Worm (Caenorhabditis elegans) whole organism, young adult: ENCODE results near the gene mtch-1.

Experiments used
- B0035.1 ChIP-seq: sonication (generic microtip); optimal IDR thresholded peaks from 2 replicates; lab custom pipeline; 2016; ENCODE audit warnings: missing genetic modification characterization, mild to moderate bottlenecking, missing compliant biosample characterization, missing genotype, missing genetic modification reagents
- B0336.3 ChIP-seq: fragments of 200-800 bp; sonication (Bioruptor generic); IDR thresholded peaks from 2 replicates; pipeline ENCODE4 v1.3.6; 2022; ENCODE audit warnings: missing genetic modification characterization, missing compliant biosample characterization
- ZK185.1 ChIP-seq: sonication (generic microtip); optimal IDR thresholded peaks from 2 replicates; lab custom pipeline; 2016; ENCODE audit warnings: mild to moderate bottlenecking, missing genetic modification characterization, missing compliant biosample characterization; ENCODE audit not compliant: poor library complexity, severe bottlenecking
- egrh-3 ChIP-seq: fragments of 200-800 bp; sonication (Bioruptor generic); IDR thresholded peaks from 2 replicates; pipeline ENCODE4 v1.3.6; 2022; ENCODE audit warnings: missing genetic modification reagents, missing genetic modification characterization, missing compliant biosample characterization
- him-1 ChIP-seq: sonication (generic microtip); optimal IDR thresholded peaks from 2 replicates; lab custom pipeline; 2016; ENCODE audit warnings: missing genotype, missing genetic modification reagents, missing genetic modification characterization, missing compliant biosample characterization
- lsy-27 ChIP-seq: sonication (generic microtip); optimal IDR thresholded peaks from 2 replicates; lab custom pipeline; 2017; ENCODE audit warnings: missing genetic modification characterization, mild to moderate bottlenecking, missing compliant biosample characterization, antibody characterized with exemption, missing genotype, borderline replicate concordance; ENCODE audit not compliant: insufficient read depth
- nfya-1 ChIP-seq: sonication (generic microtip); optimal IDR thresholded peaks from 2 replicates; lab custom pipeline; 2017; ENCODE audit warnings: antibody characterized with exemption, missing compliant biosample characterization, missing genetic modification characterization, borderline replicate concordance; ENCODE audit not compliant: insufficient read depth
- repo-1 ChIP-seq: sonication (generic microtip); optimal IDR thresholded peaks from 2 replicates; lab custom pipeline; 2017; ENCODE audit warnings: mild to moderate bottlenecking, missing genetic modification characterization, missing compliant biosample characterization

DNA sequence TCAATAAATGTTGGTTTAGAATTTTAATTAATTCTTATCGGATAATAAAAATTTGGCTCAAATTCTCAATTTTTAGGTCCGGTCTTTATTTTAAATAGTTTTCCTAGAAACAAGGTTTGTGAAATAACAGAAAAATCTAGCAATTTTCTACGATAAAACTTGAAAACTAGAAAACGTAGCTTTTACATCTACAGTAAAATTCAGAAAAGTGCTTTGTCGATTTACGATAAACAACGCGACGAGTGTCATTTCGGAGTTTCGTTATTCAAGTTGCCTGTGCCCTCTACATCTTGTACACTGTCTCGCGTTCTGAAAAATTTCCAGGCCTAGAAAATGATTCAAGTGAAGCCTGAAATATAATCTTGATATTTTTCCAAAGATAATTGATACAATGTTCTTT, 17.2 kb downstream of the mtch-1 start:
- TF ChIP-seq lsy-27 (tag; lab: Kevin White, UChicago): no peak
- TF ChIP-seq B0336.3: no peak
- TF ChIP-seq ZK185.1 (tag; lab: Kevin White, UChicago): no peak
- TF ChIP-seq egrh-3 (GFP tag; lab: Robert Waterston, UW): no peak
- TF ChIP-seq nfya-1 (tag; lab: Kevin White, UChicago): no peak
- TF ChIP-seq B0035.1 (tag; lab: Kevin White, UChicago): no peak
- peak; percentile 42 for TF ChIP-seq him-1 (tag; lab: Kevin White, UChicago)
- no peak for TF ChIP-seq repo-1 (tag; lab: Kevin White, UChicago)
